Fruit fly (Drosophila melanogaster) whole organism, embryonic: Measurements from ENCODE around the gene Sema5c.

Experiments used
- Aef1 ChIP-seq: fragments of 200-800 bp; sonication (Bioruptor generic); IDR thresholded peaks from 3 replicates; pipeline ENCODE4 v1.3.6; 2022; ENCODE audit warnings: missing biosample characterization, missing genetic modification characterization
- Atf6 ChIP-seq: fragments of 200-800 bp; sonication (Bioruptor generic); IDR thresholded peaks from 2 replicates; pipeline ENCODE4 v1.3.6; 2022; ENCODE audit warnings: missing biosample characterization, missing genetic modification characterization
- Bteb2 ChIP-seq: fragments of 200-800 bp; sonication (Bioruptor generic); optimal IDR thresholded peaks from 2 replicates; lab custom pipeline; 2016; ENCODE audit warnings: missing biosample characterization, missing genetic modification characterization
- CG10321 ChIP-seq: fragments of 200-800 bp; sonication (Bioruptor generic); IDR thresholded peaks from 2 replicates; pipeline ENCODE4 v1.3.6; 2022; ENCODE audit warnings: missing biosample characterization, missing genetic modification characterization
- CG10431 ChIP-seq: fragments of 200-800 bp; sonication (Bioruptor generic); optimal IDR thresholded peaks from 3 replicates; lab custom pipeline; 2018; ENCODE audit warnings: missing biosample characterization, mild to moderate bottlenecking, missing genetic modification characterization
- CG12942 ChIP-seq: fragments of 200-800 bp; sonication (Bioruptor generic); optimal IDR thresholded peaks from 3 replicates; lab custom pipeline; 2016; ENCODE audit warnings: missing biosample characterization, missing genetic modification characterization
- CG13424 ChIP-seq: fragments of 200-800 bp; sonication (Bioruptor generic); optimal IDR thresholded peaks from 2 replicates; lab custom pipeline; 2019; ENCODE audit warnings: missing biosample characterization, mild to moderate bottlenecking, missing genetic modification characterization, moderate library complexity
- CG14014 ChIP-seq: fragments of 200-800 bp; sonication (Bioruptor generic); IDR thresholded peaks from 2 replicates; pipeline ENCODE4 v1.3.6; 2022; ENCODE audit warnings: missing biosample characterization, missing genetic modification characterization
- CG16813 ChIP-seq: fragments of 200-800 bp; sonication (Bioruptor generic); IDR thresholded peaks from 3 replicates; pipeline ENCODE4 v1.3.6; 2022; ENCODE audit warnings: missing biosample characterization, missing genetic modification characterization; ENCODE audit not compliant: partially characterized antibody
- CG17361 ChIP-seq: fragments of 200-800 bp; sonication (Bioruptor generic); IDR thresholded peaks from 3 replicates; pipeline ENCODE4 v1.3.6; 2022; ENCODE audit warnings: missing biosample characterization, missing genetic modification characterization
- CG18262 ChIP-seq: fragments of 200-800 bp; optimal IDR thresholded peaks from 3 replicates; lab custom pipeline; 2019; ENCODE audit warnings: missing biosample characterization, mild to moderate bottlenecking, missing genetic modification characterization, moderate library complexity
- CG1832 ChIP-seq: fragments of 200-800 bp; sonication (Bioruptor generic); optimal IDR thresholded peaks from 2 replicates; lab custom pipeline; 2017; ENCODE audit warnings: missing biosample characterization, mild to moderate bottlenecking, missing genetic modification characterization, inconsistent platforms
- CG3281 ChIP-seq: fragments of 200-800 bp; sonication (Bioruptor generic); optimal IDR thresholded peaks from 3 replicates; lab custom pipeline; 2017; ENCODE audit warnings: missing biosample characterization, mild to moderate bottlenecking, missing genetic modification characterization
- CG4328 ChIP-seq: fragments of 200-800 bp; sonication (Bioruptor generic); optimal IDR thresholded peaks from 3 replicates; lab custom pipeline; 2017; ENCODE audit warnings: missing biosample characterization, missing genetic modification reagents, missing genetic modification characterization
- CG7839 ChIP-seq: fragments of 200-800 bp; sonication (Bioruptor generic); optimal IDR thresholded peaks from 3 replicates; lab custom pipeline; 2018; ENCODE audit warnings: missing biosample characterization, mild to moderate bottlenecking, missing genetic modification characterization, moderate library complexity
- CG8924 ChIP-seq: fragments of 200-800 bp; optimal IDR thresholded peaks from 3 replicates; lab custom pipeline; 2019; ENCODE audit warnings: missing biosample characterization, mild to moderate bottlenecking, missing genetic modification characterization, moderate library complexity
- CG9727 ChIP-seq: fragments of 200-800 bp; sonication (Bioruptor generic); optimal IDR thresholded peaks from 3 replicates; lab custom pipeline; 2017; ENCODE audit warnings: missing biosample characterization, mild to moderate bottlenecking, missing genetic modification characterization
- CG9797 ChIP-seq: fragments of 200-800 bp; sonication (Bioruptor generic); optimal IDR thresholded peaks from 3 replicates; lab custom pipeline; 2018; ENCODE audit warnings: missing biosample characterization, mild to moderate bottlenecking, missing genetic modification characterization
- D ChIP-seq, 2 experiments: fragments of 200-800 bp in 1 of 2; fragments of >200 bp in 1 of 2; sonication (Bioruptor generic) in 1 of 2; optimal IDR thresholded peaks; 2 replicates in 1 of 2; 3 replicates in 1 of 2; lab custom pipeline; 2017; ENCODE audit warnings: mild to moderate bottlenecking in 1 of 2, missing biosample characterization in 1 of 2, missing genetic modification characterization in 1 of 2, missing genetic modification reagents in 1 of 2
- D19A ChIP-seq: fragments of 200-800 bp; optimal IDR thresholded peaks from 3 replicates; lab custom pipeline; 2019; ENCODE audit warnings: missing biosample characterization, mild to moderate bottlenecking, missing genetic modification characterization, moderate library complexity
- Doc2 ChIP-seq: fragments of 200-800 bp; sonication (Bioruptor generic); IDR thresholded peaks from 2 replicates; pipeline ENCODE4 v1.3.6; 2022; ENCODE audit warnings: missing biosample characterization, missing genetic modification characterization
- Hmx ChIP-seq: fragments of 200-800 bp; sonication (Bioruptor generic); optimal IDR thresholded peaks from 2 replicates; lab custom pipeline; 2016; ENCODE audit warnings: missing biosample characterization, missing genetic modification characterization
- Lpt ChIP-seq: fragments of >200 bp; optimal IDR thresholded peaks from 2 replicates; lab custom pipeline; 2018; ENCODE audit warnings: missing biosample characterization, missing genetic modification characterization
- PHDP ChIP-seq: fragments of 200-800 bp; sonication (Bioruptor generic); optimal IDR thresholded peaks from 3 replicates; lab custom pipeline; 2018; ENCODE audit warnings: missing biosample characterization, mild to moderate bottlenecking, missing genetic modification characterization, moderate library complexity
- Sox100B ChIP-seq: fragments of 200-800 bp; sonication (Bioruptor generic); optimal IDR thresholded peaks from 3 replicates; lab custom pipeline; 2018; ENCODE audit warnings: missing biosample characterization, mild to moderate bottlenecking, missing genetic modification characterization
- Spps ChIP-seq: fragments of 200-800 bp; sonication (Bioruptor generic); optimal IDR thresholded peaks from 2 replicates; lab custom pipeline; 2018; ENCODE audit warnings: missing biosample characterization, mild to moderate bottlenecking, missing genetic modification characterization
- Taf1 ChIP-seq: fragments of 200-800 bp; sonication (Bioruptor generic); IDR thresholded peaks from 2 replicates; pipeline ENCODE4 v1.3.6; 2022; ENCODE audit warnings: missing biosample characterization, missing genetic modification characterization
- abd-A ChIP-seq: fragments of 200-800 bp; sonication (Bioruptor generic); optimal IDR thresholded peaks from 3 replicates; lab custom pipeline; 2019; ENCODE audit warnings: missing biosample characterization, mild to moderate bottlenecking, missing genetic modification characterization, moderate library complexity
- aop ChIP-seq: fragments of 200-800 bp; sonication (Bioruptor generic); IDR thresholded peaks from 2 replicates; pipeline ENCODE4 v1.3.6; 2022; ENCODE audit warnings: missing biosample characterization, missing genetic modification characterization
- bsh ChIP-seq, 2 experiments: fragments of 200-800 bp; sonication (Bioruptor generic); optimal IDR thresholded peaks; 2 replicates each; lab custom pipeline; 2017 to 2018; ENCODE audit warnings: mild to moderate bottlenecking in 2 of 2, missing biosample characterization in 2 of 2, missing genetic modification characterization in 2 of 2, moderate library complexity in 1 of 2
- dan ChIP-seq: fragments of 200-800 bp; sonication (Bioruptor generic); IDR thresholded peaks from 2 replicates; pipeline ENCODE4 v1.3.6; 2022; ENCODE audit warnings: missing biosample characterization, missing genetic modification characterization
- dimm ChIP-seq: fragments of 200-800 bp; sonication (Bioruptor generic); IDR thresholded peaks from 2 replicates; pipeline ENCODE4 v1.3.6; 2022; ENCODE audit warnings: missing biosample characterization, missing genetic modification characterization
- ems ChIP-seq: fragments of 200-800 bp; sonication (Bioruptor generic); optimal IDR thresholded peaks from 3 replicates; lab custom pipeline; 2016; ENCODE audit warnings: missing biosample characterization, missing genetic modification characterization
- gem ChIP-seq: fragments of 200-800 bp; sonication (Bioruptor generic); optimal IDR thresholded peaks from 2 replicates; lab custom pipeline; 2019; ENCODE audit warnings: missing biosample characterization, mild to moderate bottlenecking, missing genetic modification characterization, moderate library complexity
- grau ChIP-seq: fragments of 200-800 bp; optimal IDR thresholded peaks from 3 replicates; lab custom pipeline; 2019; ENCODE audit warnings: missing biosample characterization, mild to moderate bottlenecking, missing genetic modification characterization, moderate library complexity
- insv ChIP-seq, 2 experiments: fragments of 200-800 bp; sonication (Bioruptor generic); optimal IDR thresholded peaks; 3 replicates each; lab custom pipeline; 2016 to 2018; ENCODE audit warnings: missing biosample characterization in 2 of 2, missing genetic modification characterization in 2 of 2
- kay ChIP-seq: fragments of 200-800 bp; sonication (Bioruptor generic); optimal IDR thresholded peaks from 2 replicates; lab custom pipeline; 2016; ENCODE audit warnings: missing biosample characterization, missing genetic modification characterization
- knrl ChIP-seq: fragments of 200-800 bp; sonication (Bioruptor generic); IDR thresholded peaks from 3 replicates; pipeline ENCODE4 v1.3.6; 2022; ENCODE audit warnings: missing biosample characterization, missing genetic modification characterization; ENCODE audit not compliant: partially characterized antibody
- phol ChIP-seq: fragments of 200-800 bp; sonication (Bioruptor generic); optimal IDR thresholded peaks from 3 replicates; lab custom pipeline; 2018; ENCODE audit warnings: missing biosample characterization, mild to moderate bottlenecking, missing genetic modification characterization, moderate library complexity
- rib ChIP-seq: fragments of 200-800 bp; sonication (Bioruptor generic); IDR thresholded peaks from 2 replicates; pipeline ENCODE4 v1.3.6; 2022; ENCODE audit warnings: missing biosample characterization, missing genetic modification characterization
- schlank ChIP-seq: fragments of 200-800 bp; sonication (Bioruptor generic); optimal IDR thresholded peaks from 2 replicates; lab custom pipeline; 2018; ENCODE audit warnings: missing biosample characterization, mild to moderate bottlenecking, missing genetic modification characterization
- scrt ChIP-seq: fragments of 200-800 bp; sonication (Bioruptor generic); optimal IDR thresholded peaks from 2 replicates; lab custom pipeline; 2018; ENCODE audit warnings: missing biosample characterization, mild to moderate bottlenecking, missing genetic modification characterization, moderate library complexity
- sisA ChIP-seq: fragments of 200-800 bp; sonication (Bioruptor generic); IDR thresholded peaks from 2 replicates; pipeline ENCODE4 v1.3.6; 2022; ENCODE audit warnings: missing biosample characterization, missing genetic modification characterization
- sqz ChIP-seq: fragments of 200-800 bp; sonication (Bioruptor generic); optimal IDR thresholded peaks from 3 replicates; lab custom pipeline; 2018; ENCODE audit warnings: missing biosample characterization, mild to moderate bottlenecking, missing genetic modification characterization
- sug ChIP-seq: fragments of 200-800 bp; optimal IDR thresholded peaks from 2 replicates; lab custom pipeline; 2019; ENCODE audit warnings: missing biosample characterization, mild to moderate bottlenecking, missing genetic modification characterization, moderate library complexity
- tap ChIP-seq: fragments of 200-800 bp; optimal IDR thresholded peaks from 3 replicates; lab custom pipeline; 2019; ENCODE audit warnings: missing biosample characterization, mild to moderate bottlenecking, missing genetic modification characterization, moderate library complexity
- trh ChIP-seq: fragments of 200-800 bp; sonication (Bioruptor generic); optimal IDR thresholded peaks from 2 replicates; lab custom pipeline; 2016; ENCODE audit warnings: missing biosample characterization, missing genetic modification characterization
- wor ChIP-seq: fragments of 200-800 bp; sonication (Bioruptor generic); IDR thresholded peaks from 2 replicates; pipeline ENCODE4 v1.3.6; 2022; ENCODE audit warnings: missing biosample characterization, missing genetic modification characterization
- yki ChIP-seq: fragments of >200 bp; optimal IDR thresholded peaks from 3 replicates; lab custom pipeline; 2018
- zen ChIP-seq: fragments of 200-800 bp; sonication (Bioruptor generic); optimal IDR thresholded peaks from 3 replicates; lab custom pipeline; 2018; ENCODE audit warnings: missing biosample characterization, mild to moderate bottlenecking, missing genetic modification characterization, moderate library complexity
- zfh1 ChIP-seq: fragments of 200-800 bp; sonication (Bioruptor generic); IDR thresholded peaks from 3 replicates; pipeline ENCODE4 v1.3.6; 2022; ENCODE audit warnings: missing biosample characterization, missing genetic modification characterization

Gene Sema5c

DNA sequence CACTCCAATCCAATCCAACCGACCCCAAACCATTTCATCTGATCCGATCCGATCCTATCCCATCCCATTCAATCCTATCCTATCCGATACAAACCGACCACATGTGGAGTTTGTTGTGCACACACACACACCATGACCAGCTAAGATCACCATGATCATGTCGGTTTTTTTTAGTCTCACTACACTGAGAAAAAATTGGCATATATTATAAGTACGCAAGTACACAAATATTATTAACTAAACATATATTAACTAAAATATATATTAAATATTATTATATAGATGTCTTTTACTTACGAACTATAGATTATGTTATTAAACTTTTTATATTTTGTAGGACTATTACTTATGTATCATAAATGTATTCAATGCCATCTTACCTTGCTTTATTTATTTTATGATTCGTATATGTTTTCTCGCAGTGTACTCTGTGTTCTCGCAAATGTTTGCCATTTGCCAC, 20.3 kb upstream of the Sema5c start (continued):
- TF ChIP-seq bsh (GFP tag; optimal IDR thresholded peaks at IDR 0.05; lab: Kevin White, UChicago) (peak; percentile 31 to 53), knrl (GFP tag; lab: Robert Waterston, UW) (no peak), CG7839 (peak; percentile 47), phol (peak; percentile 63), gem (tag; lab: Kevin White, UChicago) (peak; percentile 68), Aef1 (GFP tag; lab: Robert Waterston, UW) (no peak), Doc2 (no peak), CG9797 (no peak), abd-A (tag; lab: Kevin White, UChicago) (no peak), grau (tag; lab: Kevin White, UChicago) (peak; percentile 45), CG14014 (no peak), CG13424 (no peak), CG10431 (no peak), PHDP (tag; lab: Kevin White, UChicago) (peak; percentile 23), CG4328 (GFP tag; lab: Kevin White, UChicago) (no peak), Spps (tag; lab: Kevin White, UChicago) (no peak), trh (no peak), CG10321 (GFP tag; lab: Robert Waterston, UW) (no peak), Hmx (GFP tag; lab: Kevin White, UChicago) (no peak), wor (no peak), yki (no peak), dan (GFP tag; lab: Robert Waterston, UW) (no peak), Atf6 (GFP tag; lab: Robert Waterston, UW) (no peak), CG18262 (tag; lab: Kevin White, UChicago) (peak; percentile 68), insv (GFP tag; optimal IDR thresholded peaks at IDR 0.05; lab: Kevin White, UChicago) (peak in 1 of 2 experiments; percentile 29), CG1832 (GFP tag; lab: Kevin White, UChicago) (no peak), Bteb2 (GFP tag; lab: Kevin White, UChicago) (no peak), sug (tag; lab: Kevin White, UChicago) (no peak), CG3281 (no peak), CG16813 (GFP tag; lab: Robert Waterston, UW) (no peak), D (optimal IDR thresholded peaks at IDR 0.05; lab: Kevin White, UChicago) (no peak), D (GFP tag; optimal IDR thresholded peaks at IDR 0.05; lab: Kevin White, UChicago) (peak; percentile 34), CG9727 (GFP tag; lab: Kevin White, UChicago) (peak; percentile 61), scrt (GFP tag; lab: Kevin White, UChicago) (no peak), Sox100B (GFP tag; lab: Kevin White, UChicago) (peak; percentile 50), kay (no peak), tap (tag; lab: Kevin White, UChicago) (no peak), aop (GFP tag; lab: Robert Waterston, UW) (no peak), D19A (tag; lab: Kevin White, UChicago) (peak; percentile 28), dimm (GFP tag; lab: Robert Waterston, UW) (no peak), zfh1 (GFP tag; lab: Robert Waterston, UW) (no peak), schlank (tag; lab: Kevin White, UChicago) (no peak), sisA (GFP tag; lab: Robert Waterston, UW) (no peak), CG12942 (GFP tag; lab: Kevin White, UChicago) (no peak), rib (GFP tag; lab: Robert Waterston, UW) (no peak), CG17361 (GFP tag; lab: Robert Waterston, UW) (peak; percentile 65; the same call in 2 of the 3 replicates), Taf1 (GFP tag; lab: Robert Waterston, UW) (no peak), sqz (GFP tag; lab: Kevin White, UChicago) (peak; percentile 37), ems (GFP tag; lab: Kevin White, UChicago) (no peak), zen (tag; lab: Kevin White, UChicago) (peak; percentile 56), CG8924 (tag; lab: Kevin White, UChicago) (peak; percentile 50), Lpt (GFP tag; lab: Kevin White, UChicago) (no peak)
